Worm (Caenorhabditis elegans) whole organism, young adult: Measurements from ENCODE around the gene ttr-22.

Experiments used
- B0336.3 ChIP-seq: fragments of 200-800 bp; sonication (Bioruptor generic); IDR thresholded peaks from 2 replicates; pipeline ENCODE4 v1.3.6; 2022; ENCODE audit warnings: missing genetic modification characterization, missing compliant biosample characterization
- D2030.7 ChIP-seq: fragments of 200-800 bp; sonication (Bioruptor generic); IDR thresholded peaks from 2 replicates; pipeline ENCODE4 v1.3.6; 2022; ENCODE audit warnings: missing genetic modification reagents, missing genetic modification characterization, missing compliant biosample characterization
- F23B12.7 ChIP-seq: sonication (generic microtip); optimal IDR thresholded peaks from 2 replicates; lab custom pipeline; 2017; ENCODE audit warnings: missing genetic modification characterization, mild to moderate bottlenecking, missing compliant biosample characterization, antibody characterized with exemption, moderate library complexity; ENCODE audit not compliant: insufficient read depth
- F33H1.4 ChIP-seq: fragments of 200-800 bp; sonication (Bioruptor generic); IDR thresholded peaks from 2 replicates; pipeline ENCODE4 v1.3.6; 2022; ENCODE audit warnings: missing genetic modification reagents, missing genetic modification characterization, missing compliant biosample characterization
- athp-1 ChIP-seq: sonication (generic microtip); optimal IDR thresholded peaks from 2 replicates; lab custom pipeline; 2017; ENCODE audit warnings: mild to moderate bottlenecking, missing genetic modification characterization, missing compliant biosample characterization
- bed-2 ChIP-seq: fragments of 200-800 bp; sonication (Bioruptor generic); IDR thresholded peaks from 2 replicates; pipeline ENCODE4 v1.3.6; 2022; ENCODE audit warnings: missing genetic modification reagents, missing genetic modification characterization, missing compliant biosample characterization
- ccch-3 ChIP-seq: fragments of 200-800 bp; sonication (Bioruptor generic); optimal IDR thresholded peaks from 2 replicates; lab custom pipeline; 2018; ENCODE audit warnings: mild to moderate bottlenecking, missing genetic modification characterization, missing compliant biosample characterization
- cebp-1 ChIP-seq, 2 experiments: fragments of 200-800 bp in 1 of 2; sonication (Bioruptor generic) in 1 of 2; sonication (generic microtip) in 1 of 2; IDR thresholded peaks in 1 of 2; optimal IDR thresholded peaks in 1 of 2; 2 replicates each; pipeline versions ENCODE4 v1.3.6 to Lab custom; 2017 to 2022; ENCODE audit warnings: missing compliant biosample characterization in 2 of 2, missing genetic modification characterization in 2 of 2, mild to moderate bottlenecking in 1 of 2, missing genetic modification reagents in 1 of 2, moderate library complexity in 1 of 2
- ceh-79 ChIP-seq: sonication (generic microtip); optimal IDR thresholded peaks from 2 replicates; lab custom pipeline; 2017; ENCODE audit warnings: mild to moderate bottlenecking, missing genetic modification characterization, missing compliant biosample characterization
- efl-1 ChIP-seq: fragments of 150-350 bp; optimal IDR thresholded peaks from 2 replicates; lab custom pipeline; 2014; ENCODE audit warnings: missing biosample characterization, missing genetic modification reagents, missing genetic modification characterization
- egl-18 ChIP-seq: fragments of 200-800 bp; sonication (Bioruptor generic); IDR thresholded peaks from 2 replicates; pipeline ENCODE4 v1.3.6; 2022; ENCODE audit warnings: missing genetic modification reagents, missing genetic modification characterization, missing compliant biosample characterization
- hmg-20 ChIP-seq: fragments of 200-800 bp; sonication (Bioruptor generic); IDR thresholded peaks from 2 replicates; pipeline ENCODE4 v1.3.6; 2022; ENCODE audit warnings: missing genetic modification reagents, missing genetic modification characterization, missing compliant biosample characterization
- hrde-1 ChIP-seq: sonication (generic microtip); optimal IDR thresholded peaks from 2 replicates; lab custom pipeline; 2016; ENCODE audit warnings: missing genetic modification characterization, mild to moderate bottlenecking, missing compliant biosample characterization, moderate library complexity, missing genotype, missing genetic modification reagents, borderline replicate concordance
- hsf-1 ChIP-seq: fragments of 200-800 bp; sonication (Bioruptor generic); IDR thresholded peaks from 2 replicates; pipeline ENCODE4 v1.3.6; 2022; ENCODE audit warnings: missing genetic modification reagents, missing genetic modification characterization, missing compliant biosample characterization
- let-526 ChIP-seq: fragments of 200-800 bp; sonication (Bioruptor generic); IDR thresholded peaks from 2 replicates; pipeline ENCODE4 v1.3.6; 2022; ENCODE audit warnings: missing genetic modification reagents, missing genetic modification characterization, missing compliant biosample characterization
- let-607 ChIP-seq, 2 experiments: fragments of 200-800 bp in 1 of 2; sonication (Bioruptor generic) in 1 of 2; sonication (generic microtip) in 1 of 2; optimal IDR thresholded peaks; 2 replicates each; lab custom pipeline; 2016 to 2018; ENCODE audit warnings: mild to moderate bottlenecking in 2 of 2, missing compliant biosample characterization in 2 of 2, missing genetic modification characterization in 2 of 2, moderate library complexity in 2 of 2, missing genotype in 1 of 2
- lin-26 ChIP-seq: fragments of 200-800 bp; sonication (Bioruptor generic); IDR thresholded peaks from 2 replicates; pipeline ENCODE4 v1.3.6; 2022; ENCODE audit warnings: missing genetic modification reagents, missing genetic modification characterization, missing compliant biosample characterization
- lsy-27 ChIP-seq: sonication (generic microtip); optimal IDR thresholded peaks from 2 replicates; lab custom pipeline; 2017; ENCODE audit warnings: missing genetic modification characterization, mild to moderate bottlenecking, missing compliant biosample characterization, antibody characterized with exemption, missing genotype, borderline replicate concordance; ENCODE audit not compliant: insufficient read depth
- mxl-1 ChIP-seq: sonication (generic microtip); optimal IDR thresholded peaks from 2 replicates; lab custom pipeline; 2016; ENCODE audit warnings: missing genetic modification characterization, missing compliant biosample characterization
- nfya-1 ChIP-seq: sonication (generic microtip); optimal IDR thresholded peaks from 2 replicates; lab custom pipeline; 2017; ENCODE audit warnings: antibody characterized with exemption, missing compliant biosample characterization, missing genetic modification characterization, borderline replicate concordance; ENCODE audit not compliant: insufficient read depth
- nhr-80 ChIP-seq: sonication (generic microtip); optimal IDR thresholded peaks from 2 replicates; lab custom pipeline; 2016; ENCODE audit warnings: missing genetic modification characterization, missing compliant biosample characterization
- sdz-38 ChIP-seq: sonication (generic microtip); optimal IDR thresholded peaks from 2 replicates; lab custom pipeline; 2016; ENCODE audit warnings: missing genotype, missing genetic modification characterization, missing compliant biosample characterization
- snpc-3.4 ChIP-seq: sonication (generic microtip); optimal IDR thresholded peaks from 2 replicates; lab custom pipeline; 2017; ENCODE audit warnings: missing genetic modification characterization, mild to moderate bottlenecking, missing compliant biosample characterization, antibody characterized with exemption, moderate library complexity, missing genotype, missing genetic modification reagents
- unc-62 ChIP-seq: fragments of 150-350 bp; optimal IDR thresholded peaks from 2 replicates; lab custom pipeline; 2014; ENCODE audit warnings: missing biosample characterization, missing genetic modification reagents, missing genetic modification characterization
- xnd-1 ChIP-seq: sonication (generic microtip); optimal IDR thresholded peaks from 2 replicates; lab custom pipeline; 2016; ENCODE audit warnings: missing genotype, missing genetic modification reagents, missing genetic modification characterization, missing compliant biosample characterization
- zfh-2 ChIP-seq: fragments of 200-800 bp; sonication (Bioruptor generic); conservative IDR thresholded peaks from 2 replicates; pipeline ENCODE4 v1.3.6; 2022; ENCODE audit warnings: missing genetic modification reagents, missing genetic modification characterization, missing compliant biosample characterization
- ztf-28 ChIP-seq: fragments of 200-800 bp; sonication (Bioruptor generic); IDR thresholded peaks from 2 replicates; pipeline ENCODE4 v1.3.6; 2022; ENCODE audit warnings: missing genetic modification reagents, missing genetic modification characterization, missing compliant biosample characterization
- ztf-6 ChIP-seq: fragments of 200-800 bp; sonication (Bioruptor generic); IDR thresholded peaks from 2 replicates; pipeline ENCODE4 v1.3.6; 2022; ENCODE audit warnings: missing genetic modification reagents, missing genetic modification characterization, missing compliant biosample characterization

The ttr-22 gene

ce11 chrV:12208678-12209077 lies 32.5 kb upstream of the ttr-22 start:
- TF ChIP-seq let-607 (tag; optimal IDR thresholded peaks at IDR 0.05; lab: Kevin White, UChicago) (peak; percentile 96), nhr-80 (tag; lab: Kevin White, UChicago) (peak; percentile 70), let-526 (no peak), unc-62 (no peak), sdz-38 (tag; lab: Kevin White, UChicago) (no peak)
- TF ChIP-seq, all 124 proteins: peak for 2

ce11 chrV:12209951-12210350 lies 31.3 kb upstream of the ttr-22 start:
- no peak for TF ChIP-seq xnd-1 (tag; lab: Kevin White, UChicago)
- no peak for TF ChIP-seq cebp-1 (GFP tag; IDR thresholded peaks at IDR 0.05; lab: Robert Waterston, UW)
- no peak for TF ChIP-seq cebp-1 (tag; optimal IDR thresholded peaks at IDR 0.05; lab: Kevin White, UChicago)
- TF ChIP-seq lsy-27, result no peak
- TF ChIP-seq hmg-20 (GFP tag; lab: Robert Waterston, UW), result no peak

DNA sequence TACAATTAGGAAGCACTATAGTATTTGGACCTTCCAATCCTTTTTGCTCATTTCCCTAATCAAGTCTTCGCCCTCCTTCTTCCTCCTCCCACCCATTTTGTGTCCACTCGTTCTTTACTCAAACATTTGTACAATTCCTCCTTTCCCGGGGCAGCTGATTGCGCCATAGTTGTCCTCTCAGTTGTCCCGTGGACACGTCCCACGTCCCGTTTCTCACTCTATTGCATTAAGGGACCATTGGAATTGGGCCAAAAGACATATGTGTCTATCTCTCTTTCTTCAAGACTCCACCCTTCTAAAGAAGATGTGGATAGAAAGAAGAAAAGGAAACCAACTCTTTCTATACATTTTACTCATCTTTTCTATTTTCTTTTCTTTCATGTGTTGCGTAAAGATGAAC lies 30.1 kb upstream of the ttr-22 start:
- TF ChIP-seq athp-1 (tag; lab: Kevin White, UChicago) (no peak), hrde-1 (tag; lab: Kevin White, UChicago) (no peak), bed-2 (GFP tag; lab: Robert Waterston, UW) (no peak), mxl-1 (no peak), ceh-79 (tag; lab: Kevin White, UChicago) (no peak), hsf-1 (GFP tag; lab: Robert Waterston, UW) (no peak), efl-1 (GFP tag; lab: Kevin White, UChicago) (no peak), xnd-1 (tag; lab: Kevin White, UChicago) (no peak), sdz-38 (tag; lab: Kevin White, UChicago) (no peak), snpc-3.4 (no peak)
- TF ChIP-seq, all 124 proteins: peak for 0

DNA sequence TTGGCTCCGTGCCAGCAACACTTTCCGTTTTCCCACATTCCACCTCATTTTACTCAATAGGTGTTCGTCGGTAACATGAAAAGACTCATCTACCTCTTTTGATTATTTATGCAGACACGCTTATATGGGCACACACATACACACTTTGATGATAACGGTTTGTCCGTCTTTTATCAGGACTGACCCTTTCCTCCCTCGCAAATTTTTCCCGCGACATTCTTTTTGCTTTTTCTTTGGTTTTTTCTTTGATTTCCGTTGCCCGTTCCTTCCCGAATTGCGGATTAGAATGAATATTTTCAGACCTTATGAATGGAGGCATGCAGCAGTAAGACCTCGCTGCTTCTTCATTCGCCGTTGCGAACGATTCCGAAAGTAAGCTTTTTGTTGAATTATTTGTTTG lies 28.2 kb upstream of the ttr-22 start, which contains the start of gene vab-8:
Gene vab-8 (plus strand): TSS at position 301 of the 400 bp plus-strand sequence.
- TF ChIP-seq nhr-80 (tag; lab: Kevin White, UChicago) (peak; percentile 57), F33H1.4 (GFP tag; lab: Robert Waterston, UW) (no peak), nfya-1 (no peak), F23B12.7 (tag; lab: Kevin White, UChicago) (no peak), egl-18 (GFP tag; lab: Robert Waterston, UW) (no peak), B0336.3 (GFP tag; lab: Robert Waterston, UW) (no peak)

ce11 chrV:12233425-12233824 lies 7.8 kb upstream of the ttr-22 start:
- TF ChIP-seq F33H1.4 (GFP tag; lab: Robert Waterston, UW), result no peak
- TF ChIP-seq ztf-28, result no peak
- no peak for TF ChIP-seq xnd-1 (tag; lab: Kevin White, UChicago)
- no peak for TF ChIP-seq zfh-2 (GFP tag; lab: Robert Waterston, UW)
- TF ChIP-seq lin-26 (GFP tag; lab: Robert Waterston, UW), result no peak
- TF ChIP-seq ztf-6 (GFP tag; lab: Robert Waterston, UW), result no peak
- TF ChIP-seq ccch-3 (GFP tag; lab: Kevin White, UChicago), result no peak
- no peak for TF ChIP-seq D2030.7
